Fruit fly (Drosophila melanogaster): Measurements from ENCODE around the gene exex.

exex gene

DNA sequence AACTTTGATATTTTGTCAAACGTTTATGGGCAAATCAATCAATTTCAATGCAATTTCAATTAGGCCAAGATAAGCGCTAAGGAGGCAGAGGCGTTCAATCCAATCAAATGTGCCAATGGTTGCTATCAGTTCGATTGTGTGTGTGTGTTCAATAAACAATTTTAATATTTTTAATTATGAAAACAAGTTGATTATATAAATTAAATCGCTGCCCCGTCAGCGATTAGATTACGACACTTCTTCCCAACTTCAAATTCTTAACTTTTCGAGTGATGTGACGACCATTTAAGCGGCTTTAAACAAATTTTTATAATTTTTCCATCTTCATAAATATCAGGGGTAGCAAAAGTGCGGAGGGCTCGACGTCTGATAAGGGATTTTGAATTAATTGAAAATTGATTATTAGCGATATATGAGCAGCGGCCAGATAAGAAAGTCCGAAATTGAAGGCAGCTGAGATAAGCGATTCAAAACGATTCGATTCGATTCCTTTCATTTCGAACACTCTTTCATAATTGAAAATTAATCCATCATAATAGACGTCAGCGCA is 5.5 kb upstream of the exex start (continued):
- no peak for TF ChIP-seq CG7963 (GFP tag; IDR thresholded peaks at IDR 0.05; ENCODE audit: partially characterized antibody)
- TF ChIP-seq B-H1 (GFP tag; IDR thresholded peaks at IDR 0.05): no peak
- TF ChIP-seq ase (GFP tag; IDR thresholded peaks at IDR 0.05): no peak
- no peak for TF ChIP-seq CG10979 (tag; optimal IDR thresholded peaks at IDR 0.05)
- TF ChIP-seq Chrac-16 (GFP tag; optimal IDR thresholded peaks at IDR 0.05): no peak
- no peak for TF ChIP-seq CG12155 (GFP tag; optimal IDR thresholded peaks at IDR 0.05)
- no peak for TF ChIP-seq sim (GFP tag; IDR thresholded peaks at IDR 0.05)
- TF ChIP-seq E2f2 (GFP tag; IDR thresholded peaks at IDR 0.05): no peak
- TF ChIP-seq lab (GFP tag; optimal IDR thresholded peaks at IDR 0.05): peak; percentile 47
- TF ChIP-seq Tbp (GFP tag; optimal IDR thresholded peaks at IDR 0.05): no peak
- TF ChIP-seq Drgx (GFP tag; IDR thresholded peaks at IDR 0.05): no peak
- no peak for TF ChIP-seq HmgD (GFP tag; optimal IDR thresholded peaks at IDR 0.05)
- no peak for TF ChIP-seq tin (GFP tag; optimal IDR thresholded peaks at IDR 0.05)
- TF ChIP-seq GATAe (GFP tag; conservative IDR thresholded peaks at IDR 0.05): peak; percentile 73
- no peak for TF ChIP-seq NK7.1 (GFP tag; optimal IDR thresholded peaks at IDR 0.05)
- no peak for TF ChIP-seq CG12104 (GFP tag; optimal IDR thresholded peaks at IDR 0.05)
- peak; percentile 67 for TF ChIP-seq CG10543 (GFP tag; optimal IDR thresholded peaks at IDR 0.05)
- no peak for TF ChIP-seq CG4282 (GFP tag; optimal IDR thresholded peaks at IDR 0.05)
- TF ChIP-seq gcm (GFP tag; optimal IDR thresholded peaks at IDR 0.05): no peak
- TF ChIP-seq Pdp1 (GFP tag; optimal IDR thresholded peaks at IDR 0.05): peak in 1 of 2 experiments; percentile 40
- TF ChIP-seq Lhr (GFP tag; optimal IDR thresholded peaks at IDR 0.05): no peak

DNA sequence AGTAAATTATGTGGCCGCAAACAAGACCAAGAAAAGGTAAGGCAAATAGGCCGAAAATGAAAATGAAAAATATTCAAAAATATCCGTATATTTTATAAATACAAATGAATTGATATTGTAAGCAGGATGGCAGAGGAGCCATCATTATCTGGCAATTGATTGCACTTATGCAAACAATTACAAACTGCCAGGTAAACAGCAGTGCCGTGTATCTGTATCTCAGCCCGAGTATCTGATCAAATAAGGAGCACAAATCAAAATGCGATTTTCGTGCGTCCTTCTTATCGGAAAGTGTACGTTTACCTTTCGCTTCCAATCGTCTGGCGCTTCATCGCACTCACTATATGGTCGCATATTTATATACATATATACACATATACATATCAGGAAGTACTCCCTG is 4.9 kb upstream of the exex start:
- TF ChIP-seq Med (GFP tag) (peak; percentile 49), gcm2 (GFP tag; optimal IDR thresholded peaks at IDR 0.05) (no peak), insv (GFP tag; optimal IDR thresholded peaks at IDR 0.05) (peak in 1 of 2 experiments; percentile 42), sqz (GFP tag; optimal IDR thresholded peaks at IDR 0.05) (no peak), CG11695 (GFP tag; IDR thresholded peaks at IDR 0.05) (no peak), prd (optimal IDR thresholded peaks at IDR 0.05) (no peak), prd (GFP tag; IDR thresholded peaks at IDR 0.05) (0 out of 3 replicates have a peak, but pooled peaks have one; percentile 7), CTCF (GFP tag; optimal IDR thresholded peaks at IDR 0.05) (no peak), CG32767 (GFP tag; IDR thresholded peaks at IDR 0.05) (no peak), CG15514 (GFP tag; optimal IDR thresholded peaks at IDR 0.05) (no peak), chinmo (GFP tag; IDR thresholded peaks at IDR 0.05; ENCODE audit: partially characterized antibody) (0 out of 4 replicates have a peak, but pooled peaks have one; percentile 7), zfh2 (GFP tag; optimal IDR thresholded peaks at IDR 0.05) (no peak), sens (GFP tag) (peak; percentile 15), CG15696 (tag; optimal IDR thresholded peaks at IDR 0.05) (peak; percentile 74), CG14860 (GFP tag; IDR thresholded peaks at IDR 0.05; ENCODE audit: partially characterized antibody) (no peak), slou (GFP tag; optimal IDR thresholded peaks at IDR 0.05) (no peak), B-H1 (GFP tag; IDR thresholded peaks at IDR 0.05) (no peak), pan (optimal IDR thresholded peaks at IDR 0.05) (no peak), pan (GFP tag; optimal IDR thresholded peaks at IDR 0.05 in 1 of 2, IDR thresholded peaks at IDR 0.05 in 1 of 2) (peak in 1 of 2 experiments; percentile 15), CG17359 (tag; optimal IDR thresholded peaks at IDR 0.05) (no peak), CG11093 (GFP tag; IDR thresholded peaks at IDR 0.05) (no peak), CG9727 (GFP tag; optimal IDR thresholded peaks at IDR 0.05) (peak; percentile 51), tll (GFP tag; optimal IDR thresholded peaks at IDR 0.05) (peak in 1 of 2 experiments; percentile 45), tin (GFP tag; optimal IDR thresholded peaks at IDR 0.05) (no peak), CG11696 (GFP tag; IDR thresholded peaks at IDR 0.05) (no peak)

All from whole organism, embryonic.